Worm (Caenorhabditis elegans) whole organism, mixed stage, embryonic: ENCODE results near the gene C09H10.4.

Source experiments
- nhr-28 ChIP-seq: fragments of 150-350 bp; optimal IDR thresholded peaks from 2 replicates; lab custom pipeline; 2014; ENCODE audit warnings: missing biosample characterization, missing genetic modification characterization
- sem-2 ChIP-seq: fragments of 200-800 bp; sonication (Bioruptor generic); optimal IDR thresholded peaks from 2 replicates; lab custom pipeline; 2018; ENCODE audit warnings: mild to moderate bottlenecking, missing genetic modification characterization, missing compliant biosample characterization
- snpc-4 ChIP-seq: fragments of 150-350 bp; optimal IDR thresholded peaks from 2 replicates; lab custom pipeline; 2014; ENCODE audit warnings: missing biosample characterization, missing genetic modification characterization
- zip-8 ChIP-seq: fragments of 150-350 bp; optimal IDR thresholded peaks from 2 replicates; lab custom pipeline; 2014; ENCODE audit warnings: missing biosample characterization, missing genetic modification characterization

DNA sequence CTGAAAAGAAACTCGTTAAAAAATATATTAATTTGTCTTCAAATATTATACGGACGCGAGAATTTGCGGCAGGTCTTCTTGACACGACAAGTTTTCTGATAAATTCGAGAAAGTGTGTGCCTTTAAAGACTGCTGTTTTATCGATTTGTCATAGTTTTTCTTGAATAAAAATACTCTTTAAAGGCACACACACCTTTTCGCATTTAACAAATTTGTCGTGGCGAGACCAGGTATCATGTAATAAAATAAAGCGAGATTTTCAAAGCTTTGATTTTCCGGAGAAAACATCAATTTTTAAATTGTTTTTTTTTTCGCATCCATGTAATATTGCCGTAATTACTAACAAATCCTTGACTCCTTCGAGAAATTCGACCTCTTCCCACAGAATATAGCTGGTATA lies 1.2 kb downstream of the C09H10.4 start:
- no peak for TF ChIP-seq nhr-28 (tag; lab: Kevin White, UChicago)
- no peak for TF ChIP-seq zip-8 (tag; lab: Kevin White, UChicago)
- no peak for TF ChIP-seq snpc-4 (tag; lab: Kevin White, UChicago)
- TF ChIP-seq sem-2 (GFP tag; lab: Kevin White, UChicago) = no peak
